Worm (Caenorhabditis elegans): Measurements from ENCODE around the gene K09C6.10.

ce11 chrV:878567-878966 lies 39.3 kb downstream of the K09C6.10 start, which contains the start of gene T02B11.8:
- no peak for TF ChIP-seq pag-3 (tag; optimal IDR thresholded peaks at IDR 0.05; ENCODE audit: borderline replicate concordance)
- no peak for TF ChIP-seq npax-4 (tag; optimal IDR thresholded peaks at IDR 0.05)
- TF ChIP-seq rnt-1 (tag; optimal IDR thresholded peaks at IDR 0.05) = no peak

All from whole organism, late embryonic.